Worm (Caenorhabditis elegans) whole organism, midembryonic: ENCODE measurements around the gene ZK1290.13.

Experiments
- T22C8.4 ChIP-seq: fragments of 200-800 bp; sonication (Bioruptor generic); IDR thresholded peaks from 2 replicates; pipeline ENCODE4 v1.3.6; 2022; ENCODE audit warnings: missing genetic modification characterization, missing compliant biosample characterization
- cog-1 ChIP-seq: sonication (generic microtip); optimal IDR thresholded peaks from 2 replicates; lab custom pipeline; 2016; ENCODE audit warnings: missing genetic modification characterization, missing compliant biosample characterization
- flt-1 ChIP-seq: fragments of 200-800 bp; sonication (Bioruptor generic); IDR thresholded peaks from 2 replicates; pipeline ENCODE4 v1.3.6; 2022; ENCODE audit warnings: missing genetic modification characterization, missing compliant biosample characterization
- klf-2 ChIP-seq: fragments of 200-800 bp; sonication (Bioruptor generic); conservative IDR thresholded peaks from 2 replicates; pipeline ENCODE4 v1.3.6; 2022; ENCODE audit warnings: missing genetic modification reagents, missing genetic modification characterization, missing compliant biosample characterization
- med-1 ChIP-seq: sonication (generic microtip); optimal IDR thresholded peaks from 2 replicates; lab custom pipeline; 2017; ENCODE audit warnings: missing genetic modification characterization, mild to moderate bottlenecking, missing compliant biosample characterization, antibody characterized with exemption, missing genetic modification reagents; ENCODE audit not compliant: insufficient read depth
- ref-1 ChIP-seq: fragments of 200-800 bp; sonication (Bioruptor generic); conservative IDR thresholded peaks from 2 replicates; pipeline ENCODE4 v1.3.6; 2022; ENCODE audit warnings: missing genetic modification reagents, missing genetic modification characterization, missing compliant biosample characterization
- tab-1 ChIP-seq: fragments of 200-800 bp; sonication (Bioruptor generic); IDR thresholded peaks from 2 replicates; pipeline ENCODE4 v1.3.6; 2022; ENCODE audit warnings: missing genetic modification characterization, missing compliant biosample characterization
- ztf-23 ChIP-seq: fragments of 200-800 bp; sonication (Bioruptor generic); IDR thresholded peaks from 2 replicates; pipeline ENCODE4 v1.3.6; 2022; ENCODE audit warnings: missing genetic modification reagents, missing genetic modification characterization, missing compliant biosample characterization
- ztf-29 ChIP-seq: fragments of 200-800 bp; sonication (Bioruptor generic); IDR thresholded peaks from 2 replicates; pipeline ENCODE4 v1.3.6; 2022; ENCODE audit warnings: missing genetic modification reagents, missing genetic modification characterization, missing compliant biosample characterization

The ZK1290.13 gene

ce11 chrII:7525458-7525857 lies 9.3 kb upstream of the ZK1290.13 start, which contains the start of the genes ZK1290.7 and rnh-1.1:
TSS of gene ZK1290.7 (minus strand) at chrII:7525558.
TSS of gene rnh-1.1 (plus strand) at chrII:7525738.
- no peak for TF ChIP-seq ref-1
- no peak for TF ChIP-seq T22C8.4 (GFP tag; lab: Robert Waterston, UW)
- no peak for TF ChIP-seq flt-1
- no peak for TF ChIP-seq ztf-23 (GFP tag; lab: Robert Waterston, UW)
- no peak for TF ChIP-seq cog-1

- TF ChIP-seq ztf-23 (GFP tag; lab: Robert Waterston, UW): no peak
- TF ChIP-seq ztf-29 (GFP tag; lab: Robert Waterston, UW): no peak
- no peak for TF ChIP-seq klf-2
- TF ChIP-seq flt-1: no peak
- no peak for TF ChIP-seq med-1 (GFP tag; lab: Kevin White, UChicago)
- TF ChIP-seq T22C8.4 (GFP tag; lab: Robert Waterston, UW): no peak
- no peak for TF ChIP-seq ref-1
- no peak for TF ChIP-seq tab-1 (GFP tag; lab: Robert Waterston, UW)
- no peak for TF ChIP-seq cog-1
Measured at ce11 chrII:7528210-7528609, 6.6 kb upstream of the ZK1290.13 start.

DNA sequence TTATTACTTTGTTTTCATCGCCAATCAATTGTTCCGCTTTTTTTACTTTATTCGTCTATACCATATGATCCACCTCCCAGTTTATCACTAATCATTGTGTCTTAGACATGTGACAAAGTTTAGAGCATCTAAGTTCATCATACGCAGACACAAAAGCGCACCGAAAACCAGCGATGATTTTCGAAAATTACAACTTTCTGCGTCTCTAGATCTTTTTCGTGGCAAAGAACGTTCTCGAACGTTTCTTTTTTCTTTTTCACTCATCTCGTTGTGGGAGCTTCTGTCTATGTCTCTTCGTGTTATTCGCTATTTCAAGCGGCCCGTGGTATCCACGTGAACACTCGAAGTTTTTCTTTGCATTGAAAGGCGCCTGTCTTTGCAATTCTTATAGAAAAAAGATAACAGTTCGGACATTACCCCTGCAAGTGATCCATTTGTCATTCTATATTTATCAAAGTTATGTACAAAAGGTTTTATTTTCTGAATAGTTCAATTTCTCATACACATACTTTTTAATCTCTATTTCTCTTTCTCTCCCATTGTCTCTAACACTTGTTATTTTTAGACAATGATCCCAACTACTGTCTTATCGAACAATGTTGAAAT lies 5.6 kb upstream of the ZK1290.13 start, which contains the start of gene ZK1290.5:
TSS of gene ZK1290.5 (plus strand) at position 566 of the 606 bp plus-strand sequence.
- no peak for TF ChIP-seq med-1 (GFP tag; lab: Kevin White, UChicago)
- peak; percentile 5 for TF ChIP-seq cog-1
- no peak for TF ChIP-seq ref-1

DNA sequence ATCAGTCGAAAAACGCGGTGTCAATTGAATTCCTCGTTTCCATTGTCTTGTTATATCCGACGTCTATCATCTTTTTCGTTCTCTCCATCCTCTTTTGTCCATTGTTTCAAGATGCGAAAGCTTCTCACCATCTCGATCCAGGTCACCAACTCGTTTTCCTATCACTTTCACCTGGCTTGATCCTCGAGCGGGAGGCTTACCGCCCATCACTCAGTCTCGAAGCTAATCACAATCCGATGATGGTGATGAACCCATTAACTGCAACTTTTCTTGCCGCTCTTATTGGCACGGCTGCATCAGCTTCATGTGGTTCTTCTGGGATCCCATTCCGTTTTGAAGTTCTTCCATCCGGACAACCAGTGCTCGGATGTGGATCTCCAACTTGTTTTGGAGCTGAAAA lies 3.9 kb upstream of the ZK1290.13 start, which contains the start of gene wrt-1:
TSS of gene wrt-1 (plus strand) at position 53 of the 400 bp plus-strand sequence.
- TF ChIP-seq ztf-23 (GFP tag; lab: Robert Waterston, UW) (no peak), klf-2 (no peak), T22C8.4 (GFP tag; lab: Robert Waterston, UW) (no peak), flt-1 (no peak), ref-1 (no peak), cog-1 (no peak), ztf-29 (GFP tag; lab: Robert Waterston, UW) (no peak), med-1 (GFP tag; lab: Kevin White, UChicago) (no peak), tab-1 (GFP tag; lab: Robert Waterston, UW) (no peak)

DNA sequence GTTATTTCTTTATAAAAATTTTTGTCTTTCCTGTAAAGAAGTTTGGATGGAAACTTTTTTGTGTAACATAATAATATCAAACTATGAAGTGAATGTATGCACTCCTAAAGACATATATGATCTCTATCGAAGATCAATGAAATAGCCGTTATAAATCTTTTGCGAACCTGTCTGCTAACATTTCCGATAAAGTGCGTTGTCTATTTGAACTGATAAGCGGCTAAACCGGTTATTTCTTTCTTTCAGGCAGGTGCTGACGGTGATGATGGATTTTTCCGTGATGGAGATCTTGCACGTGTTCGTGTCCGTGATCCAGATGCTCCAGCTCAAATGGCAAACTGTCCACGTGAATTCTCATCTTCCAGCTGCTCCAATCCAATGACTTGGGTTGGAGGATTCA lies 3.3 kb upstream of the ZK1290.13 start:
- no peak for TF ChIP-seq med-1 (GFP tag; lab: Kevin White, UChicago)
- no peak for TF ChIP-seq cog-1
- no peak for TF ChIP-seq T22C8.4 (GFP tag; lab: Robert Waterston, UW)
- TF ChIP-seq ztf-23 (GFP tag; lab: Robert Waterston, UW): no peak

DNA sequence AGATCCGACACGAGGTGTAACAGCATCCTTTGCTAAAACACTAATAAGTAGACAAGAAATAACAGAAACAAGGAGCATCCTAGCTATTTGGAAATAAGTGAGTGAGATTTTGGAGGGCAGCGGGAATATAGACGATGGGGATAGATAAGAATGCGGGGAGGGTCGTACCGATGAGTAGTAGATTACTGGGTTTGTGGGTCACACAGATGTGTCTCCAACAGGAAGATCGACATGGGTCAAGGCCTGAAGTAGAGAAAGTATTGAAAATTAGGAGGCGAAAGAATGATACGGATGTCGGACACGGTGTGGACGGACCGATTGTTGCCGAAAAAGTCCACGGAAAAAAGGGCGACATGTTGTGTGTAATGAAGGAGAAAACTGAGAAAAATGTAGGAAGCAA lies 437 bp upstream of the ZK1290.13 start, which contains the start of gene wrt-10:
TSS of gene wrt-10 (minus strand) at position 195 of the 400 bp plus-strand sequence.
- TF ChIP-seq med-1 (GFP tag; lab: Kevin White, UChicago) (no peak), ztf-23 (GFP tag; lab: Robert Waterston, UW) (no peak), klf-2 (no peak), tab-1 (GFP tag; lab: Robert Waterston, UW) (no peak), cog-1 (no peak), T22C8.4 (GFP tag; lab: Robert Waterston, UW) (no peak), flt-1 (no peak), ztf-29 (GFP tag; lab: Robert Waterston, UW) (no peak), ref-1 (no peak)

ce11 chrII:7537603-7538230 lies 2.9 kb downstream of the ZK1290.13 start, which contains the start of gene nfi-1:
TSS of gene nfi-1 (plus strand) at chrII:7538180.
- no peak for TF ChIP-seq ztf-29 (GFP tag; lab: Robert Waterston, UW)
- no peak for TF ChIP-seq T22C8.4 (GFP tag; lab: Robert Waterston, UW)
- no peak for TF ChIP-seq med-1 (GFP tag; lab: Kevin White, UChicago)
- no peak for TF ChIP-seq klf-2
- no peak for TF ChIP-seq cog-1
- TF ChIP-seq ztf-23 (GFP tag; lab: Robert Waterston, UW): no peak
- no peak for TF ChIP-seq tab-1 (GFP tag; lab: Robert Waterston, UW)

DNA sequence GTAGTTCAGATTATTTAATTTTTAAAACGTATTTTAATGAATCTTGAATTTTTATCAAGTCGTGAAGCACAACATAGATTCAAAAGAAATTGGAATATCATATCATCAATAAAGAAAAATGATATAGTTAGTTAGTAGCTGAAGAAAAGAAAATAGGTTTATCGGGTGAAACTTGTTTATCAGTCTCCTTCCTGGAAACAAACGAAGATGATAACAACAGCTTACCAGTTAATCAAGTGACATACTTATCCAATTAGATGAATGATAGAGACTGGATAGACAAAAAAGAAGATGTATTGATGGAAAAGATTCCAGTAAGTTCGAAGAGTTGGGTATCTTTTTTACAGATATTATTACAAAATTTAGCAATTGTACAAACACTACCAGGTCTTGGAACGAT lies 8.1 kb downstream of the ZK1290.13 start:
- TF ChIP-seq klf-2 (no peak), med-1 (GFP tag; lab: Kevin White, UChicago) (no peak), flt-1 (no peak), ztf-23 (GFP tag; lab: Robert Waterston, UW) (no peak), cog-1 (no peak), tab-1 (GFP tag; lab: Robert Waterston, UW) (no peak), ztf-29 (GFP tag; lab: Robert Waterston, UW) (no peak), ref-1 (no peak), T22C8.4 (GFP tag; lab: Robert Waterston, UW) (no peak)

- no peak for TF ChIP-seq klf-2
- no peak for TF ChIP-seq med-1 (GFP tag; lab: Kevin White, UChicago)
- TF ChIP-seq ref-1: no peak
- no peak for TF ChIP-seq tab-1 (GFP tag; lab: Robert Waterston, UW)
- no peak for TF ChIP-seq cog-1
Measured at ce11 chrII:7543808-7544207, 9.0 kb downstream of the ZK1290.13 start, which contains the start of gene rol-8. TSS of gene rol-8 (plus strand) at chrII:7544108.

- TF ChIP-seq ztf-29 (GFP tag; lab: Robert Waterston, UW) (no peak), flt-1 (no peak), ztf-23 (GFP tag; lab: Robert Waterston, UW) (no peak), tab-1 (GFP tag; lab: Robert Waterston, UW) (no peak), med-1 (GFP tag; lab: Kevin White, UChicago) (no peak), klf-2 (no peak), cog-1 (no peak), ref-1 (no peak)
Measured at ce11 chrII:7544782-7545181, 10.0 kb downstream of the ZK1290.13 start.
